Worm (Caenorhabditis elegans): Measurements from ENCODE around the gene F49C12.1.

DNA sequence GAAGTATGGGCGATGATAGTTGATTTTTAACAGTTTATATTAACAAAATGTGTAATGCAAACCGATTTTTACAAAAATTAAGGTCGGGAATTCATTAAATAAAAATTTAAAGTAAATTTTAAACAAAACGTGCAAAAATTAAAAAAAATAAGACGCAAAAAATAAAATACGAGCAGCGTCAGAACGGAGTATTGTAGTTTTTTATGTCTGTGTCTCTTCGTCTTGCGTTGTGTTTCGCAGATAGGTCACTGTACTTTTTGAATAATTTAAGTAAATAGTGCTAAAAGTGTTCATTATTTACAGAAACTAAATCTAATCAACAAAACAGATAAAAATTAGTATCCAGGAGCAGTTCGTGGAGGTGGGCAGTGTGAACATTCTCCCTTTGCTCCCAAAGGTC lies 35.8 kb downstream of the F49C12.1 start:
- TF ChIP-seq ceh-6 (GFP tag; optimal IDR thresholded peaks at IDR 0.05) (no peak), pha-4 (tag; optimal IDR thresholded peaks at IDR 0.05) (no peak), pqm-1 (tag; optimal IDR thresholded peaks at IDR 0.05) (no peak), unc-42 (tag; optimal IDR thresholded peaks at IDR 0.05) (no peak)
